Fruit fly (Drosophila melanogaster) whole organism, embryonic: Measurements from ENCODE around the gene Shmt.
A peak's percentile ranks its signal among the peaks of the same experiment; 100 is the strongest.

Experiments used
- ATbp ChIP-seq: fragments of 200-800 bp; sonication (Bioruptor generic); optimal IDR thresholded peaks from 2 replicates; lab custom pipeline; 2017; ENCODE audit warnings: missing biosample characterization, mild to moderate bottlenecking, missing genetic modification characterization, missing genetic modification reagents
- CG10654 ChIP-seq: fragments of 200-800 bp; sonication (Bioruptor generic); optimal IDR thresholded peaks from 2 replicates; lab custom pipeline; 2016; ENCODE audit warnings: missing biosample characterization, missing genetic modification characterization
- CG1233 ChIP-seq: fragments of 200-800 bp; sonication (Bioruptor generic); optimal IDR thresholded peaks from 4 replicates; lab custom pipeline; 2018; ENCODE audit warnings: missing biosample characterization, mild to moderate bottlenecking, missing genetic modification characterization
- CG13775 ChIP-seq: fragments of 200-800 bp; sonication (Bioruptor generic); optimal IDR thresholded peaks from 3 replicates; lab custom pipeline; 2017; ENCODE audit warnings: missing biosample characterization, mild to moderate bottlenecking, missing genetic modification characterization
- CG14860 ChIP-seq: fragments of 200-800 bp; sonication (Bioruptor generic); IDR thresholded peaks from 3 replicates; pipeline ENCODE4 v1.3.6; 2022; ENCODE audit warnings: missing biosample characterization, missing genetic modification characterization; ENCODE audit not compliant: partially characterized antibody
- CG16779 ChIP-seq: fragments of 200-800 bp; sonication (Bioruptor generic); IDR thresholded peaks from 2 replicates; pipeline ENCODE4 v1.3.6; 2022; ENCODE audit warnings: missing biosample characterization, missing genetic modification characterization
- CG18011 ChIP-seq: fragments of 200-800 bp; sonication (Bioruptor generic); optimal IDR thresholded peaks from 2 replicates; lab custom pipeline; 2017; ENCODE audit warnings: missing biosample characterization, missing genetic modification characterization, mild to moderate bottlenecking, moderate library complexity, missing genotype
- CG18476 ChIP-seq: fragments of 200-800 bp; sonication (Bioruptor generic); optimal IDR thresholded peaks from 2 replicates; lab custom pipeline; 2016; ENCODE audit warnings: missing biosample characterization, mild to moderate bottlenecking, missing genetic modification characterization
- CG18599 ChIP-seq: fragments of 200-800 bp; sonication (Bioruptor generic); optimal IDR thresholded peaks from 3 replicates; lab custom pipeline; 2017; ENCODE audit warnings: missing biosample characterization, missing genetic modification characterization, mild to moderate bottlenecking, moderate library complexity, missing genetic modification reagents
- CG2712 ChIP-seq: fragments of 200-800 bp; optimal IDR thresholded peaks from 3 replicates; lab custom pipeline; 2019; ENCODE audit warnings: missing biosample characterization, mild to moderate bottlenecking, missing genetic modification characterization, moderate library complexity
- CG34376 ChIP-seq: fragments of 200-800 bp; sonication (Bioruptor generic); optimal IDR thresholded peaks from 2 replicates; lab custom pipeline; 2018; ENCODE audit warnings: missing biosample characterization, mild to moderate bottlenecking, missing genetic modification characterization
- CG4404 ChIP-seq: fragments of 200-800 bp; sonication (Bioruptor generic); IDR thresholded peaks from 2 replicates; pipeline ENCODE4 v1.3.6; 2022; ENCODE audit warnings: missing biosample characterization, missing genetic modification characterization
- CG4707 ChIP-seq: fragments of 200-800 bp; sonication (Bioruptor generic); optimal IDR thresholded peaks from 2 replicates; lab custom pipeline; 2018; ENCODE audit warnings: missing biosample characterization, mild to moderate bottlenecking, missing genetic modification characterization, moderate library complexity
- CG4854 ChIP-seq: fragments of 200-800 bp; sonication (Bioruptor generic); optimal IDR thresholded peaks from 2 replicates; lab custom pipeline; 2016; ENCODE audit warnings: missing biosample characterization, missing genetic modification characterization, inconsistent platforms
- CG6765 ChIP-seq: fragments of 200-800 bp; sonication (Bioruptor generic); optimal IDR thresholded peaks from 3 replicates; lab custom pipeline; 2017; ENCODE audit warnings: missing biosample characterization, mild to moderate bottlenecking, missing genetic modification characterization
- CG8089 ChIP-seq: fragments of 200-800 bp; sonication (Bioruptor generic); optimal IDR thresholded peaks from 3 replicates; lab custom pipeline; 2016; ENCODE audit warnings: missing biosample characterization, missing genetic modification characterization
- CG9817 ChIP-seq: fragments of 200-800 bp; sonication (Bioruptor generic); optimal IDR thresholded peaks from 2 replicates; lab custom pipeline; 2018; ENCODE audit warnings: missing biosample characterization, mild to moderate bottlenecking, missing genetic modification characterization, moderate library complexity
- D19B ChIP-seq: fragments of 200-800 bp; sonication (Bioruptor generic); optimal IDR thresholded peaks from 2 replicates; lab custom pipeline; 2017; ENCODE audit warnings: missing biosample characterization, mild to moderate bottlenecking, missing genetic modification characterization
- Dp ChIP-seq: fragments of 200-800 bp; sonication (Bioruptor generic); optimal IDR thresholded peaks from 2 replicates; lab custom pipeline; 2018; ENCODE audit warnings: missing biosample characterization, mild to moderate bottlenecking, missing genetic modification characterization, moderate library complexity
- Ets65A ChIP-seq: fragments of 200-800 bp; sonication (Bioruptor generic); peaks from one replicate; lab custom pipeline; 2016; ENCODE audit warnings: missing biosample characterization, missing genetic modification characterization
- Hand ChIP-seq: fragments of 200-800 bp; sonication (Bioruptor generic); optimal IDR thresholded peaks from 2 replicates; lab custom pipeline; 2017; ENCODE audit warnings: mild to moderate bottlenecking, missing biosample characterization, missing genetic modification reagents, missing genetic modification characterization
- Hr3 ChIP-seq: fragments of 200-800 bp; sonication (Bioruptor generic); optimal IDR thresholded peaks from 3 replicates; lab custom pipeline; 2016; ENCODE audit warnings: missing biosample characterization, missing genetic modification characterization
- Hr51 ChIP-seq, 2 experiments: fragments of 200-800 bp; sonication (Bioruptor generic); optimal IDR thresholded peaks; 2 replicates in 1 of 2; 3 replicates in 1 of 2; lab custom pipeline; 2016 to 2018; ENCODE audit warnings: missing biosample characterization in 2 of 2, missing genetic modification characterization in 2 of 2, mild to moderate bottlenecking in 1 of 2, moderate library complexity in 1 of 2
- Hr78 ChIP-seq, 2 experiments: fragments of 200-800 bp in 1 of 2; fragments of >200 bp in 1 of 2; sonication (Bioruptor generic) in 1 of 2; optimal IDR thresholded peaks; 2 replicates each; lab custom pipeline; 2017 to 2019; ENCODE audit warnings: missing biosample characterization in 2 of 2, missing genetic modification characterization in 2 of 2, mild to moderate bottlenecking in 1 of 2, moderate library complexity in 1 of 2
- Myb ChIP-seq: fragments of 200-800 bp; sonication (Bioruptor generic); optimal IDR thresholded peaks from 2 replicates; lab custom pipeline; 2016; ENCODE audit warnings: missing biosample characterization, missing genetic modification characterization
- NFAT ChIP-seq: fragments of 200-800 bp; sonication (Bioruptor generic); IDR thresholded peaks from 2 replicates; pipeline ENCODE4 v1.3.6; 2022; ENCODE audit warnings: missing biosample characterization, missing genetic modification characterization
- Nf-YB ChIP-seq: fragments of 200-800 bp; sonication (Bioruptor generic); optimal IDR thresholded peaks from 3 replicates; lab custom pipeline; 2019; ENCODE audit warnings: missing biosample characterization, mild to moderate bottlenecking, missing genetic modification characterization, moderate library complexity
- PHDP ChIP-seq: fragments of 200-800 bp; sonication (Bioruptor generic); optimal IDR thresholded peaks from 3 replicates; lab custom pipeline; 2018; ENCODE audit warnings: missing biosample characterization, mild to moderate bottlenecking, missing genetic modification characterization, moderate library complexity
- Side ChIP-seq: fragments of 200-800 bp; sonication (Bioruptor generic); optimal IDR thresholded peaks from 2 replicates; lab custom pipeline; 2016; ENCODE audit warnings: missing biosample characterization, missing genetic modification characterization
- Six4 ChIP-seq: fragments of 200-800 bp; sonication (Bioruptor generic); optimal IDR thresholded peaks from 2 replicates; lab custom pipeline; 2016; ENCODE audit warnings: missing biosample characterization, missing genetic modification characterization
- YL-1 ChIP-seq: fragments of 200-800 bp; sonication (Bioruptor generic); optimal IDR thresholded peaks from 3 replicates; lab custom pipeline; 2017; ENCODE audit warnings: missing biosample characterization, mild to moderate bottlenecking, missing genetic modification characterization
- ase ChIP-seq: fragments of 200-800 bp; sonication (Bioruptor generic); IDR thresholded peaks from 3 replicates; pipeline ENCODE4 v1.3.6; 2022; ENCODE audit warnings: missing biosample characterization, missing genetic modification characterization
- bbx ChIP-seq: fragments of 200-800 bp; sonication (Bioruptor generic); IDR thresholded peaks from 2 replicates; pipeline ENCODE4 v1.3.6; 2022; ENCODE audit warnings: missing biosample characterization, missing genetic modification characterization; ENCODE audit not compliant: partially characterized antibody
- chif ChIP-seq, 2 experiments: fragments of 200-800 bp; sonication (Bioruptor generic); optimal IDR thresholded peaks; 3 replicates each; lab custom pipeline; 2016; ENCODE audit warnings: missing biosample characterization in 2 of 2, missing genetic modification characterization in 2 of 2
- chm ChIP-seq: fragments of 200-800 bp; sonication (Bioruptor generic); IDR thresholded peaks from 2 replicates; pipeline ENCODE4 v1.3.6; 2022; ENCODE audit warnings: missing biosample characterization, missing genetic modification characterization
- dmrt11E ChIP-seq: fragments of 200-800 bp; sonication (Bioruptor generic); optimal IDR thresholded peaks from 3 replicates; lab custom pipeline; 2018; ENCODE audit warnings: missing biosample characterization, mild to moderate bottlenecking, missing genetic modification characterization, moderate library complexity
- ewg ChIP-seq: fragments of 200-800 bp; sonication (Bioruptor generic); optimal IDR thresholded peaks from 3 replicates; lab custom pipeline; 2017; ENCODE audit warnings: mild to moderate bottlenecking, missing biosample characterization, missing genetic modification reagents, missing genetic modification characterization
- fru ChIP-seq: fragments of >200 bp; optimal IDR thresholded peaks from 2 replicates; lab custom pipeline; 2017
- gcm ChIP-seq: fragments of 200-800 bp; sonication (Bioruptor generic); optimal IDR thresholded peaks from 2 replicates; lab custom pipeline; 2019; ENCODE audit warnings: missing biosample characterization, mild to moderate bottlenecking, missing genetic modification characterization, moderate library complexity
- grau ChIP-seq: fragments of 200-800 bp; optimal IDR thresholded peaks from 3 replicates; lab custom pipeline; 2019; ENCODE audit warnings: missing biosample characterization, mild to moderate bottlenecking, missing genetic modification characterization, moderate library complexity
- gt ChIP-seq: fragments of 200-800 bp; sonication (Bioruptor generic); IDR thresholded peaks from 2 replicates; pipeline ENCODE4 v1.3.6; 2022; ENCODE audit warnings: missing biosample characterization, missing genetic modification characterization
- ind ChIP-seq: fragments of 200-800 bp; sonication (Bioruptor generic); optimal IDR thresholded peaks from 3 replicates; lab custom pipeline; 2016; ENCODE audit warnings: missing biosample characterization, missing genetic modification characterization
- org-1 ChIP-seq: fragments of 200-800 bp; sonication (Bioruptor generic); optimal IDR thresholded peaks from 2 replicates; lab custom pipeline; 2017; ENCODE audit warnings: missing biosample characterization, missing genetic modification characterization
- phol ChIP-seq: fragments of 200-800 bp; sonication (Bioruptor generic); optimal IDR thresholded peaks from 3 replicates; lab custom pipeline; 2018; ENCODE audit warnings: missing biosample characterization, mild to moderate bottlenecking, missing genetic modification characterization, moderate library complexity
- repo ChIP-seq: fragments of 200-800 bp; sonication (Bioruptor generic); optimal IDR thresholded peaks from 2 replicates; lab custom pipeline; 2016; ENCODE audit warnings: missing biosample characterization, missing genetic modification characterization
- sim ChIP-seq: fragments of 200-800 bp; sonication (Bioruptor generic); IDR thresholded peaks from 2 replicates; pipeline ENCODE4 v1.3.6; 2022; ENCODE audit warnings: missing biosample characterization, missing genetic modification characterization
- slp2 ChIP-seq: fragments of 200-800 bp; sonication (Bioruptor generic); optimal IDR thresholded peaks from 2 replicates; lab custom pipeline; 2016; ENCODE audit warnings: missing biosample characterization, missing genetic modification characterization
- sr ChIP-seq: fragments of 200-800 bp; sonication (Bioruptor generic); IDR thresholded peaks from 3 replicates; pipeline ENCODE4 v1.3.6; 2022; ENCODE audit warnings: missing biosample characterization, missing genetic modification characterization
- tgo ChIP-seq: fragments of 200-800 bp; sonication (Bioruptor generic); IDR thresholded peaks from 3 replicates; pipeline ENCODE4 v1.3.6; 2022; ENCODE audit warnings: missing biosample characterization, missing genetic modification characterization
- ttk ChIP-seq: fragments of 200-800 bp; sonication (Bioruptor generic); IDR thresholded peaks from 2 replicates; pipeline ENCODE4 v2.1.2; 2022; ENCODE audit warnings: missing biosample characterization, missing genetic modification characterization
- wor ChIP-seq: fragments of 200-800 bp; sonication (Bioruptor generic); IDR thresholded peaks from 2 replicates; pipeline ENCODE4 v1.3.6; 2022; ENCODE audit warnings: missing biosample characterization, missing genetic modification characterization

Shmt gene

dm6 chrX:5879543-5879943, 37.1 kb downstream of the Shmt start, which contains the start of the genes Usp30 and CG16721 (continued):
- peak; percentile 2 for TF ChIP-seq YL-1 (GFP tag; lab: Kevin White, UChicago)
- TF ChIP-seq fru (lab: Kevin White, UChicago), result no peak
- peak; percentile 9 for TF ChIP-seq gcm
- TF ChIP-seq Side (GFP tag; lab: Kevin White, UChicago), result peak; percentile 63
- peak; percentile 14 for TF ChIP-seq slp2
- peak; percentile 29 for TF ChIP-seq CG18011 (GFP tag; lab: Kevin White, UChicago)
- no peak for TF ChIP-seq org-1 (GFP tag; lab: Kevin White, UChicago)
- peak in 1 of 2 experiments; percentile 7 for TF ChIP-seq Hr51 (GFP tag; optimal IDR thresholded peaks at IDR 0.05; lab: Kevin White, UChicago)
- peak; percentile 42 for TF ChIP-seq ind (GFP tag; lab: Kevin White, UChicago)
- no peak for TF ChIP-seq ATbp (GFP tag; lab: Kevin White, UChicago)
- TF ChIP-seq ttk (GFP tag; lab: Robert Waterston, UW), result no peak
- TF ChIP-seq ewg (GFP tag; lab: Kevin White, UChicago), result no peak
- TF ChIP-seq phol, result peak; percentile 55
- TF ChIP-seq CG4404 (GFP tag; lab: Robert Waterston, UW), result no peak
- TF ChIP-seq CG2712 (tag; lab: Kevin White, UChicago), result peak; percentile 52
- TF ChIP-seq CG34376 (GFP tag; lab: Kevin White, UChicago), result peak; percentile 46
- peak; percentile 10 for TF ChIP-seq repo
- peak; percentile 17 for TF ChIP-seq CG10654 (GFP tag; lab: Kevin White, UChicago)
- TF ChIP-seq chm (GFP tag; lab: Robert Waterston, UW), result no peak
- peak; percentile 22 to 31 for TF ChIP-seq chif (GFP tag; optimal IDR thresholded peaks at IDR 0.05; lab: Kevin White, UChicago)
- peak; percentile 10 for TF ChIP-seq dmrt11E (tag; lab: Kevin White, UChicago)
- TF ChIP-seq Dp (GFP tag; lab: Kevin White, UChicago), result peak; percentile 36
- TF ChIP-seq CG18476 (GFP tag; lab: Kevin White, UChicago), result peak; percentile 58
- no peak for TF ChIP-seq CG4854 (GFP tag; lab: Kevin White, UChicago)
- TF ChIP-seq CG4707 (GFP tag; lab: Kevin White, UChicago), result no peak
- peak; percentile 1 for TF ChIP-seq Nf-YB (GFP tag; lab: Kevin White, UChicago)
- TF ChIP-seq CG16779 (GFP tag; lab: Robert Waterston, UW), result no peak
- TF ChIP-seq Six4 (GFP tag; lab: Kevin White, UChicago), result no peak
- no peak for TF ChIP-seq Hr78 (GFP tag; optimal IDR thresholded peaks at IDR 0.05; lab: Kevin White, UChicago)
- TF ChIP-seq sim (GFP tag; lab: Robert Waterston, UW), result no peak
- peak; percentile 66 for TF ChIP-seq CG14860
- TF ChIP-seq CG13775 (GFP tag; lab: Kevin White, UChicago), result no peak
- no peak for TF ChIP-seq Hr3 (GFP tag; lab: Kevin White, UChicago)
- TF ChIP-seq Ets65A (GFP tag; lab: Kevin White, UChicago), result peak; percentile 96
- peak; percentile 50 for TF ChIP-seq grau (tag; lab: Kevin White, UChicago)
- TF ChIP-seq CG8089 (GFP tag; lab: Kevin White, UChicago), result no peak
- TF ChIP-seq D19B (GFP tag; lab: Kevin White, UChicago), result no peak
- no peak for TF ChIP-seq gt
- TF ChIP-seq tgo (GFP tag; lab: Robert Waterston, UW), result no peak
- TF ChIP-seq ase, result no peak
- peak; percentile 65 for TF ChIP-seq Myb
- TF ChIP-seq CG9817 (tag; lab: Kevin White, UChicago), result peak; percentile 9
- TF ChIP-seq Hand (GFP tag; lab: Kevin White, UChicago), result no peak
- peak; percentile 66 for TF ChIP-seq bbx
- peak; percentile 62 for TF ChIP-seq CG18599 (GFP tag; lab: Kevin White, UChicago)
- peak; percentile 44 for TF ChIP-seq NFAT (GFP tag; lab: Robert Waterston, UW)
- TF ChIP-seq wor (GFP tag; lab: Robert Waterston, UW), result no peak
- TF ChIP-seq PHDP (tag; lab: Kevin White, UChicago), result peak; percentile 44
- peak; percentile 8 for TF ChIP-seq CG6765
- TF ChIP-seq sr (GFP tag; lab: Robert Waterston, UW), result no peak
- TF ChIP-seq CG1233 (GFP tag; lab: Kevin White, UChicago), result peak; percentile 32
